Worm (Caenorhabditis elegans): ENCODE results near the gene acl-13.
A peak's percentile ranks its signal among the peaks of the same experiment; 100 is the strongest.

Gene acl-13

DNA sequence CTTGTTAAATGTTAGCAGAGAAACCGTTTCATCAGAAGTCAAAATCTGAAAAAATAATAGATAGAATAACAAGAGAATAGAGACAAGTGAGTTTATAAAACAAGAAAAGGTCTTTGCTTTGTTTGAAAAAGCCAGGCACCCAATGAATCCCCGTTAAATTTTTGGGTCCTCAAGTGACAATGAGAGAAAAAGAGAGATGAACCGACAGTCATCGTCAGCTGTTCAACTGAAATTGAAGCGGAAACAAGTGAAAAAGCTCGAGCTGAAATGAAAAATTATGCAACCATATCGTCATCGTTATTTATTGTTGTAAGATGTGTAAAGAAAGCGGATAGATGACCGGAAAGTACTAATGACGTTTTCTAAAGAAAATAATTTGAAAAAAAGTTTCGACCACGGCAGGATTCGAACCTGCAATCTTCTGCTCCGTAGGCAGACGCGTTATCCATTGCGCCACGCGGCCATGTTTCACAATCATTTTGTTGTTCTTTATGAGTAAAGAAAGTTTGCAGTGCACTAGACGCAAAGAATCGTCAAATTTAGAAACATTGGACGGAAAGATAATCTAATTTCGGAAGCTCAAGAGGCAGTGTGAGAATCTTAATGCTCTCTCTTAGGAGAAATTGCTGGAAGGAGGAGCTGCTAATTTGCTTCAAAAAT, 7.4 kb downstream of the acl-13 start, which contains the start of gene F08G5.3 (continued):
- TF ChIP-seq ama-1 (optimal IDR thresholded peaks at IDR 0.05) (no peak), ama-1 (GFP tag; optimal IDR thresholded peaks at IDR 0.05) (peak; percentile 70 to 73), repo-1 (tag; optimal IDR thresholded peaks at IDR 0.05) (peak; percentile 24), snpc-1.1 (tag; optimal IDR thresholded peaks at IDR 0.05; ENCODE audit: insufficient read depth) (peak; percentile 78), aptf-3 (GFP tag; IDR thresholded peaks at IDR 0.05) (no peak), lsl-1 (GFP tag; optimal IDR thresholded peaks at IDR 0.05) (peak; percentile 43), chd-7 (tag; optimal IDR thresholded peaks at IDR 0.05) (peak; percentile 47), attf-6 (GFP tag; IDR thresholded peaks at IDR 0.05) (peak; percentile 75), aptf-2 (GFP tag; conservative IDR thresholded peaks at IDR 0.05) (no peak), ceh-100 (GFP tag; IDR thresholded peaks at IDR 0.05) (0 out of 2 replicates have a peak, but pooled peaks have one; percentile 28), him-1 (tag; optimal IDR thresholded peaks at IDR 0.05) (peak; percentile 88), dpl-1 (GFP tag; optimal IDR thresholded peaks at IDR 0.05) (peak; percentile 9), K11D2.4 (GFP tag; IDR thresholded peaks at IDR 0.05) (no peak), snpc-4 (GFP tag; optimal IDR thresholded peaks at IDR 0.05) (peak; percentile 82), snpc-4 (tag; optimal IDR thresholded peaks at IDR 0.05) (peak; percentile 14 to 81 (median 64)), hmg-1.2 (GFP tag; IDR thresholded peaks at IDR 0.05) (peak; percentile 67), hlh-12 (tag; optimal IDR thresholded peaks at IDR 0.05) (peak; percentile 38), sea-2 (GFP tag; IDR thresholded peaks at IDR 0.05) (no peak), C06A6.2 (GFP tag; conservative IDR thresholded peaks at IDR 0.05) (0 out of 2 replicates have a peak, but pooled peaks have one; percentile 21), snpc-1.3 (tag; optimal IDR thresholded peaks at IDR 0.05; ENCODE audit: insufficient read depth) (peak; percentile 74), tlf-1 (GFP tag; optimal IDR thresholded peaks at IDR 0.05) (peak; percentile 48), F33H1.4 (GFP tag; IDR thresholded peaks at IDR 0.05) (peak; percentile 52; the same call in 1 of the 2 replicates), nfyb-1 (GFP tag; IDR thresholded peaks at IDR 0.05) (peak; percentile 84), lir-1 (GFP tag; conservative IDR thresholded peaks at IDR 0.05) (no peak), ztf-18 (tag; optimal IDR thresholded peaks at IDR 0.05) (peak; percentile 66), unc-62 (GFP tag; optimal IDR thresholded peaks at IDR 0.05) (no peak), hlh-26 (GFP tag; conservative IDR thresholded peaks at IDR 0.05) (no peak), F37B4.10 (GFP tag; IDR thresholded peaks at IDR 0.05) (0 out of 2 replicates have a peak, but pooled peaks have one; percentile 59), pbrm-1 (GFP tag; IDR thresholded peaks at IDR 0.05) (peak; percentile 77), T26A5.8 (tag; optimal IDR thresholded peaks at IDR 0.05) (peak; percentile 45), F52B5.7 (tag; optimal IDR thresholded peaks at IDR 0.05) (peak; percentile 43), nfya-2 (GFP tag; IDR thresholded peaks at IDR 0.05) (no peak), nhr-179 (tag; optimal IDR thresholded peaks at IDR 0.05) (no peak), athp-1 (tag; optimal IDR thresholded peaks at IDR 0.05) (peak; percentile 58), zim-3 (tag; optimal IDR thresholded peaks at IDR 0.05) (peak; percentile 73), ceh-79 (tag; optimal IDR thresholded peaks at IDR 0.05) (peak; percentile 27), B0261.1 (tag; optimal IDR thresholded peaks at IDR 0.05) (peak; percentile 81), cebp-1 (GFP tag; IDR thresholded peaks at IDR 0.05) (peak; percentile 70), cebp-1 (tag; optimal IDR thresholded peaks at IDR 0.05) (peak; percentile 85), let-607 (tag; optimal IDR thresholded peaks at IDR 0.05) (peak in 1 of 2 experiments; percentile 29), F49E8.2 (tag; optimal IDR thresholded peaks at IDR 0.05; ENCODE audit: insufficient read depth) (peak; percentile 36), lin-54 (GFP tag; optimal IDR thresholded peaks at IDR 0.05) (peak; percentile 60), madf-3 (GFP tag; IDR thresholded peaks at IDR 0.05) (0 out of 2 replicates have a peak, but pooled peaks have one; percentile 47), lin-35 (GFP tag; optimal IDR thresholded peaks at IDR 0.05) (peak in 1 of 3 experiments; percentile 77), ztf-6 (GFP tag; IDR thresholded peaks at IDR 0.05) (no peak), mes-4 (tag; optimal IDR thresholded peaks at IDR 0.05) (peak; percentile 82), nhr-80 (tag; optimal IDR thresholded peaks at IDR 0.05) (peak; percentile 23), Y79H2A.3 (GFP tag; conservative IDR thresholded peaks at IDR 0.05) (no peak)

Measured in whole organism, young adult.